Fruit fly (Drosophila melanogaster): ENCODE measurements around the gene Nlp.

Nlp gene

DNA sequence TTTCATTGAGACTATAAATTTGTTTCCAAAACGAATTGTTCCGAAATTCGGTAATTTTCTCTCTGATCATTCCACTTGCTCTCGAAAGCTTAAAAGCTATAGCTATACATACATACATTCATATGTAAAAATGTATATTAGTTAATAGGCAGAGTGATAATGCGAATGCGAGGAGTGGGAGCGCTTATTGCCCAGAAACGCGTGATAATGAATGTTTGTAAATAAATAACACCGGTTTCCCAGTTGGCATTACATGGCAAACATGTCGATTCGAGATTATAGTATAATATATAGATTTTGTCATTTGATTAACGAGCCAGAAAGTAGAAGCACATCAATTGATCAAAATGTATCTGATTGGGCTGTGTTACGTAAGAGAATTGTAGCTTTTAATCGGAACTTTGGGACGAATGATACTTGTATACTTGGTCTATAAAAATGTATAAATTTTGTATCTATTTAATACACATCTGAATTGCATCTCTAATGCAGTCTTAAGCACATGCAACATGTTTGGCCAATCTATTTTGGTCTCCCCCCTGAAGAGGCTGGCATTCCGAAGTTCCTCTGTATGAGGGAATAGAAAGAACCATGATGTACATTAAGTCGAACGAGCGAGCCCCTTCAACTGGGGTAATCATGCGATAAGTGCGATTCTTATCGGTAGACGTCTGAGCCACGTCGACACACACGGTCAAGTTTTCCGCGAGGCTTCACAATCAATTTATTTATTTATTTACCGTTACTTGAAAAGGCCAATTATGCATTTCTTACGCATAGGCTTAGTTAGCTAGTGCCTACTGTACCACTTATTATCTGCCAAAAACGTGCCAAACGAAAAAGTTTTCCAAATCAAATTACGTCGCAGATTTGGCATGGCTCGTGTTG, 8.3 kb downstream of the Nlp start (continued):
- no peak for TF ChIP-seq CG5953 (GFP tag; IDR thresholded peaks at IDR 0.05)
- TF ChIP-seq CG10267 (tag; optimal IDR thresholded peaks at IDR 0.05), result no peak
- TF ChIP-seq Oaz (GFP tag; IDR thresholded peaks at IDR 0.05), result no peak
- no peak for TF ChIP-seq Atf3 (GFP tag; optimal IDR thresholded peaks at IDR 0.05)
- TF ChIP-seq CG7963 (GFP tag; IDR thresholded peaks at IDR 0.05; ENCODE audit: partially characterized antibody), result no peak
- no peak for TF ChIP-seq tgo (GFP tag; IDR thresholded peaks at IDR 0.05)
- 0 out of 3 replicates have a peak, but pooled peaks have one; percentile 35 for TF ChIP-seq CG11695 (GFP tag; IDR thresholded peaks at IDR 0.05)
- no peak for TF ChIP-seq CrebB (tag; optimal IDR thresholded peaks at IDR 0.05)
- TF ChIP-seq her (GFP tag; optimal IDR thresholded peaks at IDR 0.05), result no peak
- TF ChIP-seq unc-4 (GFP tag; IDR thresholded peaks at IDR 0.05; ENCODE audit: partially characterized antibody), result no peak
- TF ChIP-seq trem (tag; optimal IDR thresholded peaks at IDR 0.05), result no peak
- no peak for TF ChIP-seq CG34224 (GFP tag; IDR thresholded peaks at IDR 0.05; ENCODE audit: partially characterized antibody)
- peak; percentile 42; the same call in 1 of the 2 replicates for TF ChIP-seq lmd (GFP tag; IDR thresholded peaks at IDR 0.05)
- TF ChIP-seq dan (GFP tag; IDR thresholded peaks at IDR 0.05), result no peak
- no peak for TF ChIP-seq sima (GFP tag; optimal IDR thresholded peaks at IDR 0.05)
- no peak for TF ChIP-seq ash1 (GFP tag; optimal IDR thresholded peaks at IDR 0.05)
- TF ChIP-seq CG6854 (GFP tag; optimal IDR thresholded peaks at IDR 0.05), result no peak
- TF ChIP-seq Mes4 (GFP tag; optimal IDR thresholded peaks at IDR 0.05), result no peak
- TF ChIP-seq Antp (GFP tag; optimal IDR thresholded peaks at IDR 0.05), result no peak
- no peak for TF ChIP-seq CG12744 (GFP tag; optimal IDR thresholded peaks at IDR 0.05)
- no peak for TF ChIP-seq CG4404 (GFP tag; IDR thresholded peaks at IDR 0.05)
- TF ChIP-seq dmrt11E (tag; optimal IDR thresholded peaks at IDR 0.05), result no peak
- TF ChIP-seq CG4328 (GFP tag; optimal IDR thresholded peaks at IDR 0.05), result no peak
- no peak for TF ChIP-seq CG6654 (GFP tag; optimal IDR thresholded peaks at IDR 0.05)
- TF ChIP-seq sens (GFP tag), result peak; percentile 59
- TF ChIP-seq sug (tag; optimal IDR thresholded peaks at IDR 0.05), result peak; percentile 25
- no peak for TF ChIP-seq B-H1 (GFP tag; IDR thresholded peaks at IDR 0.05)
- no peak for TF ChIP-seq CG4730 (GFP tag; IDR thresholded peaks at IDR 0.05)
- no peak for TF ChIP-seq Usf (GFP tag; optimal IDR thresholded peaks at IDR 0.05)
- TF ChIP-seq CG10209 (GFP tag; optimal IDR thresholded peaks at IDR 0.05), result no peak
- no peak for TF ChIP-seq ftz-f1 (GFP tag; optimal IDR thresholded peaks at IDR 0.05)
- TF ChIP-seq dpn (GFP tag; optimal IDR thresholded peaks at IDR 0.05), result peak in 1 of 2 experiments; percentile 19
- TF ChIP-seq CG1792 (GFP tag; optimal IDR thresholded peaks at IDR 0.05), result no peak
- no peak for TF ChIP-seq nerfin-1 (tag; optimal IDR thresholded peaks at IDR 0.05)
- peak; percentile 46 for TF ChIP-seq Meics (GFP tag; optimal IDR thresholded peaks at IDR 0.05)
- TF ChIP-seq Atf6 (GFP tag; IDR thresholded peaks at IDR 0.05), result peak; percentile 54
- TF ChIP-seq CG34422 (GFP tag; IDR thresholded peaks at IDR 0.05), result no peak
- no peak for TF ChIP-seq Aef1 (GFP tag; IDR thresholded peaks at IDR 0.05)
- TF ChIP-seq Mrtf (GFP tag; IDR thresholded peaks at IDR 0.05), result no peak
- TF ChIP-seq row (GFP tag; IDR thresholded peaks at IDR 0.05), result peak; percentile 49
- TF ChIP-seq ranshi (GFP tag; IDR thresholded peaks at IDR 0.05), result peak; percentile 23; the same call in 1 of the 2 replicates
- TF ChIP-seq ERR (GFP tag; optimal IDR thresholded peaks at IDR 0.05), result peak; percentile 32
- TF ChIP-seq Dad (GFP tag; optimal IDR thresholded peaks at IDR 0.05), result no peak
- no peak for TF ChIP-seq ato (GFP tag; IDR thresholded peaks at IDR 0.05; ENCODE audit: partially characterized antibody)
- no peak for TF ChIP-seq CG12769 (tag; optimal IDR thresholded peaks at IDR 0.05)
- no peak for TF ChIP-seq Nf-YA (GFP tag; IDR thresholded peaks at IDR 0.05)
- TF ChIP-seq kni (GFP tag; optimal IDR thresholded peaks at IDR 0.05), result no peak
- peak; percentile 71 for TF ChIP-seq grn (GFP tag; optimal IDR thresholded peaks at IDR 0.05)
- no peak for TF ChIP-seq gcm2 (GFP tag; optimal IDR thresholded peaks at IDR 0.05)
- peak; percentile 9 for TF ChIP-seq D19B (GFP tag; optimal IDR thresholded peaks at IDR 0.05)

Measured in whole organism, embryonic.